Fruit fly (Drosophila melanogaster) whole organism, embryonic: ENCODE measurements around the gene CG13603.
A peak's percentile ranks its signal among the peaks of the same experiment; 100 is the strongest.

Experiments used
- Adf1 ChIP-seq: fragments of 200-800 bp; sonication (Bioruptor generic); IDR thresholded peaks from 2 replicates; pipeline ENCODE4 v1.3.6; 2022; ENCODE audit warnings: missing biosample characterization, missing genetic modification characterization
- Aef1 ChIP-seq: fragments of 200-800 bp; sonication (Bioruptor generic); IDR thresholded peaks from 3 replicates; pipeline ENCODE4 v1.3.6; 2022; ENCODE audit warnings: missing biosample characterization, missing genetic modification characterization
- CG10543 ChIP-seq: fragments of 200-800 bp; sonication (Bioruptor generic); optimal IDR thresholded peaks from 3 replicates; lab custom pipeline; 2017; ENCODE audit warnings: missing biosample characterization, mild to moderate bottlenecking, missing genetic modification characterization, moderate library complexity
- CG11247 ChIP-seq: fragments of 200-800 bp; sonication (Bioruptor generic); IDR thresholded peaks from 2 replicates; pipeline ENCODE4 v1.3.6; 2022; ENCODE audit warnings: missing biosample characterization, missing genetic modification characterization
- CG11560 ChIP-seq: fragments of 200-800 bp; sonication (Bioruptor generic); IDR thresholded peaks from 3 replicates; pipeline ENCODE4 v1.3.6; 2022; ENCODE audit warnings: missing biosample characterization, missing genetic modification characterization
- CG11723 ChIP-seq: fragments of 200-800 bp; sonication (Bioruptor generic); optimal IDR thresholded peaks from 2 replicates; lab custom pipeline; 2017; ENCODE audit warnings: missing biosample characterization, mild to moderate bottlenecking, missing genetic modification characterization
- CG1233 ChIP-seq: fragments of 200-800 bp; sonication (Bioruptor generic); optimal IDR thresholded peaks from 4 replicates; lab custom pipeline; 2018; ENCODE audit warnings: missing biosample characterization, mild to moderate bottlenecking, missing genetic modification characterization
- CG13624 ChIP-seq: fragments of 200-800 bp; sonication (Bioruptor generic); optimal IDR thresholded peaks from 2 replicates; lab custom pipeline; 2016; ENCODE audit warnings: missing biosample characterization, missing genetic modification characterization
- CG17385 ChIP-seq: fragments of 200-800 bp; sonication (Bioruptor generic); optimal IDR thresholded peaks from 3 replicates; lab custom pipeline; 2018; ENCODE audit warnings: missing biosample characterization, mild to moderate bottlenecking, missing genetic modification characterization
- CG2116 ChIP-seq: fragments of 200-800 bp; sonication (Bioruptor generic); optimal IDR thresholded peaks from 3 replicates; lab custom pipeline; 2018; ENCODE audit warnings: missing biosample characterization, mild to moderate bottlenecking, missing genetic modification characterization
- CG33213 ChIP-seq: fragments of 200-800 bp; sonication (Bioruptor generic); optimal IDR thresholded peaks from 3 replicates; lab custom pipeline; 2016; ENCODE audit warnings: missing biosample characterization, missing genetic modification characterization
- CG34376 ChIP-seq: fragments of 200-800 bp; sonication (Bioruptor generic); optimal IDR thresholded peaks from 2 replicates; lab custom pipeline; 2018; ENCODE audit warnings: missing biosample characterization, mild to moderate bottlenecking, missing genetic modification characterization
- CG3847 ChIP-seq: fragments of 200-800 bp; sonication (Bioruptor generic); IDR thresholded peaks from 2 replicates; pipeline ENCODE4 v1.3.6; 2022; ENCODE audit warnings: missing biosample characterization, missing genetic modification characterization
- CG4707 ChIP-seq: fragments of 200-800 bp; sonication (Bioruptor generic); optimal IDR thresholded peaks from 2 replicates; lab custom pipeline; 2018; ENCODE audit warnings: missing biosample characterization, mild to moderate bottlenecking, missing genetic modification characterization, moderate library complexity
- CG4730 ChIP-seq: fragments of 200-800 bp; sonication (Bioruptor generic); IDR thresholded peaks from 2 replicates; pipeline ENCODE4 v1.3.6; 2022; ENCODE audit warnings: missing biosample characterization, missing genetic modification characterization
- CG9797 ChIP-seq: fragments of 200-800 bp; sonication (Bioruptor generic); optimal IDR thresholded peaks from 3 replicates; lab custom pipeline; 2018; ENCODE audit warnings: missing biosample characterization, mild to moderate bottlenecking, missing genetic modification characterization
- CG9932 ChIP-seq: fragments of 200-800 bp; sonication (Bioruptor generic); IDR thresholded peaks from 2 replicates; pipeline ENCODE4 v1.3.6; 2022; ENCODE audit warnings: missing biosample characterization, missing genetic modification characterization
- Camta ChIP-seq: fragments of 200-800 bp; sonication (Bioruptor generic); optimal IDR thresholded peaks from 2 replicates; lab custom pipeline; 2016; ENCODE audit warnings: missing biosample characterization, missing genetic modification characterization
- CrebB ChIP-seq: fragments of 200-800 bp; sonication (Bioruptor generic); optimal IDR thresholded peaks from 3 replicates; lab custom pipeline; 2018; ENCODE audit warnings: missing biosample characterization, mild to moderate bottlenecking, missing genetic modification characterization
- Dip3 ChIP-seq: fragments of 200-800 bp; sonication (Bioruptor generic); optimal IDR thresholded peaks from 3 replicates; lab custom pipeline; 2016; ENCODE audit warnings: missing biosample characterization, missing genetic modification characterization
- Dp ChIP-seq: fragments of 200-800 bp; sonication (Bioruptor generic); optimal IDR thresholded peaks from 2 replicates; lab custom pipeline; 2018; ENCODE audit warnings: missing biosample characterization, mild to moderate bottlenecking, missing genetic modification characterization, moderate library complexity
- Dref ChIP-seq: fragments of 200-800 bp; sonication (Bioruptor generic); IDR thresholded peaks from 2 replicates; pipeline ENCODE4 v1.3.6; 2022; ENCODE audit warnings: missing biosample characterization, missing genetic modification characterization
- ERR ChIP-seq: fragments of 200-800 bp; sonication (Bioruptor generic); optimal IDR thresholded peaks from 2 replicates; lab custom pipeline; 2016; ENCODE audit warnings: missing biosample characterization, missing genetic modification characterization
- Fer3 ChIP-seq: fragments of 200-800 bp; sonication (Bioruptor generic); optimal IDR thresholded peaks from 2 replicates; lab custom pipeline; 2018; ENCODE audit warnings: missing biosample characterization, mild to moderate bottlenecking, missing genetic modification characterization, moderate library complexity
- Hmr ChIP-seq: fragments of 200-800 bp; sonication (Bioruptor generic); optimal IDR thresholded peaks from 3 replicates; lab custom pipeline; 2017; ENCODE audit warnings: mild to moderate bottlenecking, missing biosample characterization, missing genetic modification reagents, missing genetic modification characterization
- Hsf ChIP-seq: fragments of 200-800 bp; sonication (Bioruptor generic); optimal IDR thresholded peaks from 3 replicates; lab custom pipeline; 2016; ENCODE audit warnings: missing biosample characterization, missing genetic modification characterization
- Lhr ChIP-seq: fragments of 200-800 bp; sonication (Bioruptor generic); optimal IDR thresholded peaks from 3 replicates; lab custom pipeline; 2017; ENCODE audit warnings: mild to moderate bottlenecking, missing biosample characterization, missing genetic modification reagents, missing genetic modification characterization
- Ptx1 ChIP-seq: fragments of 200-800 bp; sonication (Bioruptor generic); IDR thresholded peaks from 2 replicates; pipeline ENCODE4 v1.3.6; 2022; ENCODE audit warnings: missing biosample characterization, missing genetic modification characterization
- Sin3A ChIP-seq: fragments of >200 bp; optimal IDR thresholded peaks from 2 replicates; lab custom pipeline; 2018
- Sry-δ ChIP-seq: fragments of 200-800 bp; sonication (Bioruptor generic); optimal IDR thresholded peaks from 2 replicates; lab custom pipeline; 2016; ENCODE audit warnings: missing biosample characterization, missing genetic modification characterization
- YL-1 ChIP-seq: fragments of 200-800 bp; sonication (Bioruptor generic); optimal IDR thresholded peaks from 3 replicates; lab custom pipeline; 2017; ENCODE audit warnings: missing biosample characterization, mild to moderate bottlenecking, missing genetic modification characterization
- ase ChIP-seq: fragments of 200-800 bp; sonication (Bioruptor generic); IDR thresholded peaks from 3 replicates; pipeline ENCODE4 v1.3.6; 2022; ENCODE audit warnings: missing biosample characterization, missing genetic modification characterization
- chm ChIP-seq: fragments of 200-800 bp; sonication (Bioruptor generic); IDR thresholded peaks from 2 replicates; pipeline ENCODE4 v1.3.6; 2022; ENCODE audit warnings: missing biosample characterization, missing genetic modification characterization
- crol ChIP-seq: fragments of 200-800 bp; sonication (Bioruptor generic); IDR thresholded peaks from 2 replicates; pipeline ENCODE4 v1.3.6; 2022; ENCODE audit warnings: missing biosample characterization, missing genetic modification characterization
- emc ChIP-seq: fragments of 200-800 bp; sonication (Bioruptor generic); optimal IDR thresholded peaks from 2 replicates; lab custom pipeline; 2016; ENCODE audit warnings: missing biosample characterization, missing genetic modification characterization
- fu2 ChIP-seq: fragments of 200-800 bp; sonication (Bioruptor generic); optimal IDR thresholded peaks from 2 replicates; lab custom pipeline; 2016; ENCODE audit warnings: missing biosample characterization, missing genetic modification characterization
- hb ChIP-seq: fragments of 200-800 bp; sonication (Bioruptor generic); IDR thresholded peaks from 3 replicates; pipeline ENCODE4 v1.3.6; 2022; ENCODE audit warnings: missing biosample characterization, missing genetic modification characterization; ENCODE audit not compliant: partially characterized antibody
- hbn ChIP-seq: fragments of 200-800 bp; sonication (Bioruptor generic); IDR thresholded peaks from 2 replicates; pipeline ENCODE4 v1.3.6; 2022; ENCODE audit warnings: missing biosample characterization, missing genetic modification characterization; ENCODE audit not compliant: partially characterized antibody
- kni ChIP-seq: fragments of 200-800 bp; sonication (Bioruptor generic); optimal IDR thresholded peaks from 3 replicates; lab custom pipeline; 2017; ENCODE audit warnings: mild to moderate bottlenecking, missing biosample characterization, missing genetic modification reagents, missing genetic modification characterization
- nerfin-2 ChIP-seq: fragments of 200-800 bp; sonication (Bioruptor generic); IDR thresholded peaks from 2 replicates; pipeline ENCODE4 v1.3.6; 2022; ENCODE audit warnings: missing biosample characterization, missing genetic modification characterization; ENCODE audit not compliant: partially characterized antibody
- p53 ChIP-seq: fragments of 200-800 bp; sonication (Bioruptor generic); optimal IDR thresholded peaks from 2 replicates; lab custom pipeline; 2016; ENCODE audit warnings: missing biosample characterization, missing genetic modification characterization
- pb ChIP-seq: fragments of 200-800 bp; sonication (Bioruptor generic); optimal IDR thresholded peaks from 3 replicates; lab custom pipeline; 2016; ENCODE audit warnings: missing biosample characterization, missing genetic modification characterization
- phol ChIP-seq: fragments of 200-800 bp; sonication (Bioruptor generic); optimal IDR thresholded peaks from 3 replicates; lab custom pipeline; 2018; ENCODE audit warnings: missing biosample characterization, mild to moderate bottlenecking, missing genetic modification characterization, moderate library complexity
- seq ChIP-seq: fragments of 200-800 bp; sonication (Bioruptor generic); IDR thresholded peaks from 2 replicates; pipeline ENCODE4 v1.3.6; 2022; ENCODE audit warnings: missing biosample characterization, missing genetic modification characterization
- so ChIP-seq: fragments of 200-800 bp; sonication (Bioruptor generic); IDR thresholded peaks from 3 replicates; pipeline ENCODE4 v1.3.6; 2022; ENCODE audit warnings: missing biosample characterization, missing genetic modification characterization
- tll ChIP-seq, 2 experiments: fragments of 200-800 bp in 1 of 2; fragments of >200 bp in 1 of 2; sonication (Bioruptor generic) in 1 of 2; optimal IDR thresholded peaks; 2 replicates each; lab custom pipeline; 2017 to 2019; ENCODE audit warnings: missing biosample characterization in 2 of 2, missing genetic modification characterization in 2 of 2, mild to moderate bottlenecking in 1 of 2, moderate library complexity in 1 of 2
- vfl ChIP-seq: fragments of 200-800 bp; sonication (Bioruptor generic); optimal IDR thresholded peaks from 2 replicates; lab custom pipeline; 2016; ENCODE audit warnings: missing biosample characterization, missing genetic modification characterization
- zen ChIP-seq: fragments of 200-800 bp; sonication (Bioruptor generic); optimal IDR thresholded peaks from 3 replicates; lab custom pipeline; 2018; ENCODE audit warnings: missing biosample characterization, mild to moderate bottlenecking, missing genetic modification characterization, moderate library complexity

Gene CG13603

dm6 chr3R:23992823-23993797 lies 6.7 kb upstream of the CG13603 start, which contains the start of the genes Epp and Rab7 (continued):
- TF ChIP-seq so (no peak), CG13624 (GFP tag; lab: Kevin White, UChicago) (peak; percentile 97), nerfin-2 (GFP tag; lab: Robert Waterston, UW) (peak; percentile 72), crol (GFP tag; lab: Robert Waterston, UW) (peak; percentile 66), Lhr (GFP tag; lab: Kevin White, UChicago) (peak; percentile 2), phol (tag; lab: Kevin White, UChicago) (peak; percentile 43), CG3847 (GFP tag; lab: Robert Waterston, UW) (peak; percentile 75), Dref (GFP tag; lab: Robert Waterston, UW) (peak; percentile 92), ase (GFP tag; lab: Robert Waterston, UW) (no peak), kni (GFP tag; lab: Kevin White, UChicago) (peak; percentile 44), zen (tag; lab: Kevin White, UChicago) (peak; percentile 60), CG17385 (GFP tag; lab: Kevin White, UChicago) (peak; percentile 43), Hmr (GFP tag; lab: Kevin White, UChicago) (peak; percentile 44), vfl (GFP tag; lab: Kevin White, UChicago) (peak; percentile 8), hb (GFP tag; lab: Robert Waterston, UW) (peak; percentile 86), Dip3 (GFP tag; lab: Kevin White, UChicago) (peak; percentile 40), pb (GFP tag; lab: Kevin White, UChicago) (peak; percentile 51), CG33213 (peak; percentile 51), CG4707 (GFP tag; lab: Kevin White, UChicago) (peak; percentile 15), CG10543 (GFP tag; lab: Kevin White, UChicago) (peak; percentile 28), CG34376 (GFP tag; lab: Kevin White, UChicago) (peak; percentile 36), CrebB (tag; lab: Kevin White, UChicago) (no peak), Adf1 (GFP tag; lab: Robert Waterston, UW) (no peak), p53 (peak; percentile 32), Camta (peak; percentile 5), CG1233 (GFP tag; lab: Kevin White, UChicago) (peak; percentile 12), CG11723 (GFP tag; lab: Kevin White, UChicago) (no peak), emc (GFP tag; lab: Kevin White, UChicago) (no peak), Aef1 (GFP tag; lab: Robert Waterston, UW) (peak; percentile 68; the same call in 2 of the 3 replicates), CG9797 (peak; percentile 39), Sin3A (lab: Kevin White, UChicago) (peak; percentile 80), CG2116 (GFP tag; lab: Kevin White, UChicago) (peak; percentile 95), CG11560 (tag; lab: Robert Waterston, UW) (no peak), seq (GFP tag; lab: Robert Waterston, UW) (no peak), fu2 (GFP tag; lab: Kevin White, UChicago) (peak; percentile 55), CG9932 (GFP tag; lab: Robert Waterston, UW) (peak; percentile 84), YL-1 (GFP tag; lab: Kevin White, UChicago) (peak; percentile 98), chm (GFP tag; lab: Robert Waterston, UW) (peak; percentile 58; the same call in 1 of the 2 replicates), Sry-δ (GFP tag; lab: Kevin White, UChicago) (peak; percentile 97), CG4730 (GFP tag; lab: Robert Waterston, UW) (no peak), tll (GFP tag; optimal IDR thresholded peaks at IDR 0.05; lab: Kevin White, UChicago) (peak in 1 of 2 experiments; percentile 0), CG11247 (GFP tag; lab: Robert Waterston, UW) (0 out of 2 replicates have a peak, but pooled peaks have one; percentile 41), hbn (GFP tag; lab: Robert Waterston, UW) (peak; percentile 89), Dp (GFP tag; lab: Kevin White, UChicago) (peak; percentile 11), Ptx1 (GFP tag; lab: Robert Waterston, UW) (peak; percentile 40; the same call in 1 of the 2 replicates), Fer3 (no peak), Hsf (GFP tag; lab: Kevin White, UChicago) (peak; percentile 7), ERR (GFP tag; lab: Kevin White, UChicago) (peak; percentile 45)
